Worm (Caenorhabditis elegans) whole organism, L1 larva: ENCODE data around the gene sbsp-1.

ENCODE experiments used
- C04F5.9 ChIP-seq: sonication (generic microtip); optimal IDR thresholded peaks from 2 replicates; lab custom pipeline; 2016; ENCODE audit warnings: missing genetic modification characterization, missing compliant biosample characterization
- C16A3.4 ChIP-seq: fragments of 150-350 bp; optimal IDR thresholded peaks from 2 replicates; lab custom pipeline; 2014; ENCODE audit warnings: missing biosample characterization, missing genetic modification characterization
- C34B4.2 ChIP-seq: sonication (generic microtip); optimal IDR thresholded peaks from 2 replicates; lab custom pipeline; 2017; ENCODE audit warnings: mild to moderate bottlenecking, missing genetic modification characterization, missing compliant biosample characterization
- alr-1 ChIP-seq: fragments of 200-800 bp; sonication (Bioruptor generic); optimal IDR thresholded peaks from 2 replicates; lab custom pipeline; 2018; ENCODE audit warnings: borderline replicate concordance, mild to moderate bottlenecking, missing genetic modification characterization, missing compliant biosample characterization
- ceh-8 ChIP-seq: fragments of 200-800 bp; sonication (Bioruptor generic); optimal IDR thresholded peaks from 2 replicates; lab custom pipeline; 2018; ENCODE audit warnings: mild to moderate bottlenecking, missing genetic modification characterization, moderate library complexity, missing compliant biosample characterization
- ceh-90 ChIP-seq: sonication (generic microtip); optimal IDR thresholded peaks from 2 replicates; lab custom pipeline; 2016; ENCODE audit warnings: missing genetic modification characterization, missing compliant biosample characterization
- dpl-1 ChIP-seq, 3 experiments: fragments of 150-350 bp in 2 of 3; sonication (generic microtip) in 1 of 3; optimal IDR thresholded peaks; 2 replicates each; lab custom pipeline; 2014 to 2017; ENCODE audit warnings: missing biosample characterization in 3 of 3, missing genetic modification characterization in 3 of 3, missing genetic modification reagents in 3 of 3
- dsc-1 ChIP-seq: sonication (generic microtip); optimal IDR thresholded peaks from 2 replicates; lab custom pipeline; 2016; ENCODE audit warnings: mild to moderate bottlenecking, missing genetic modification characterization, missing compliant biosample characterization
- egl-13 ChIP-seq: sonication (generic microtip); optimal IDR thresholded peaks from 2 replicates; lab custom pipeline; 2016; ENCODE audit warnings: missing genotype, missing genetic modification reagents, missing genetic modification characterization, missing compliant biosample characterization
- ets-5 ChIP-seq: fragments of 200-800 bp; sonication (Bioruptor generic); IDR thresholded peaks from 2 replicates; pipeline ENCODE4 v1.3.6; 2022; ENCODE audit warnings: missing genetic modification characterization, missing compliant biosample characterization
- fkh-4 ChIP-seq: sonication (generic microtip); optimal IDR thresholded peaks from 2 replicates; lab custom pipeline; 2016; ENCODE audit warnings: missing compliant biosample characterization, missing genetic modification characterization, borderline replicate concordance
- fkh-8 ChIP-seq: sonication (generic microtip); optimal IDR thresholded peaks from 2 replicates; lab custom pipeline; 2016; ENCODE audit warnings: mild to moderate bottlenecking, missing genetic modification characterization, missing compliant biosample characterization
- fos-1 ChIP-seq: fragments of 150-350 bp; optimal IDR thresholded peaks from 2 replicates; lab custom pipeline; 2014; ENCODE audit warnings: missing biosample characterization, missing genetic modification characterization
- grh-1 ChIP-seq: fragments of 200-800 bp; sonication (Bioruptor generic); IDR thresholded peaks from 2 replicates; pipeline ENCODE4 v1.3.6; 2022; ENCODE audit warnings: missing genetic modification reagents, missing genetic modification characterization, missing compliant biosample characterization
- hpl-2 ChIP-seq: fragments of 150-350 bp; optimal IDR thresholded peaks from 2 replicates; lab custom pipeline; 2014; ENCODE audit warnings: missing biosample characterization, missing genetic modification reagents, missing genetic modification characterization
- jun-1 ChIP-seq: fragments of 150-350 bp; optimal IDR thresholded peaks from 2 replicates; lab custom pipeline; 2014; ENCODE audit warnings: missing biosample characterization, missing genetic modification reagents, missing genetic modification characterization
- lin-13 ChIP-seq: fragments of 150-350 bp; optimal IDR thresholded peaks from 2 replicates; lab custom pipeline; 2014; ENCODE audit warnings: missing biosample characterization, missing genetic modification reagents, missing genetic modification characterization
- lin-15B ChIP-seq: fragments of 150-350 bp; sonication (generic microtip); optimal IDR thresholded peaks from 3 replicates; lab custom pipeline; 2014; ENCODE audit warnings: missing biosample characterization, missing genetic modification characterization
- lin-35 ChIP-seq, 2 experiments: fragments of 150-350 bp; optimal IDR thresholded peaks; 2 replicates each; lab custom pipeline; 2014; ENCODE audit warnings: missing biosample characterization in 2 of 2, missing genetic modification characterization in 2 of 2, missing genetic modification reagents in 2 of 2
- lir-3 ChIP-seq: sonication (generic microtip); optimal IDR thresholded peaks from 2 replicates; lab custom pipeline; 2016; ENCODE audit warnings: mild to moderate bottlenecking, missing genetic modification characterization, moderate library complexity, missing compliant biosample characterization; ENCODE audit not compliant: poor library complexity
- lsy-2 ChIP-seq, 2 experiments: fragments of 150-350 bp; optimal IDR thresholded peaks; 2 replicates each; lab custom pipeline; 2014; ENCODE audit warnings: missing biosample characterization in 2 of 2, missing genetic modification characterization in 2 of 2
- mef-2 ChIP-seq: fragments of 150-350 bp; optimal IDR thresholded peaks from 2 replicates; lab custom pipeline; 2014; ENCODE audit warnings: missing biosample characterization, missing genetic modification characterization
- nhr-12 ChIP-seq: sonication (generic microtip); optimal IDR thresholded peaks from 2 replicates; lab custom pipeline; 2017; ENCODE audit warnings: missing biosample characterization, missing genetic modification characterization
- nhr-20 ChIP-seq: sonication (generic microtip); optimal IDR thresholded peaks from 2 replicates; lab custom pipeline; 2016; ENCODE audit warnings: mild to moderate bottlenecking, missing genetic modification characterization, missing compliant biosample characterization
- nhr-28 ChIP-seq: fragments of 150-350 bp; optimal IDR thresholded peaks from 2 replicates; lab custom pipeline; 2014; ENCODE audit warnings: missing biosample characterization, missing genetic modification characterization
- nhr-47 ChIP-seq: sonication (generic microtip); optimal IDR thresholded peaks from 2 replicates; lab custom pipeline; 2016; ENCODE audit warnings: mild to moderate bottlenecking, missing genetic modification characterization, moderate library complexity, missing compliant biosample characterization
- nhr-71 ChIP-seq: sonication (generic microtip); optimal IDR thresholded peaks from 2 replicates; lab custom pipeline; 2016; ENCODE audit warnings: mild to moderate bottlenecking, missing genetic modification characterization, moderate library complexity, missing compliant biosample characterization
- nhr-77 ChIP-seq: fragments of 150-350 bp; optimal IDR thresholded peaks from 2 replicates; lab custom pipeline; 2014; ENCODE audit warnings: missing biosample characterization, missing genetic modification characterization
- nhr-84 ChIP-seq: sonication (generic microtip); optimal IDR thresholded peaks from 2 replicates; lab custom pipeline; 2017; ENCODE audit warnings: missing biosample characterization, missing genetic modification characterization
- pag-3 ChIP-seq: sonication (generic microtip); optimal IDR thresholded peaks from 2 replicates; lab custom pipeline; 2017; ENCODE audit warnings: missing genetic modification characterization, mild to moderate bottlenecking, missing compliant biosample characterization, antibody characterized with exemption, borderline replicate concordance; ENCODE audit not compliant: insufficient read depth
- rnt-1 ChIP-seq: sonication (generic microtip); optimal IDR thresholded peaks from 2 replicates; lab custom pipeline; 2016; ENCODE audit warnings: mild to moderate bottlenecking, missing genetic modification characterization, moderate library complexity, missing compliant biosample characterization
- snu-23 ChIP-seq: sonication (generic microtip); optimal IDR thresholded peaks from 2 replicates; lab custom pipeline; 2016; ENCODE audit warnings: missing genetic modification characterization, missing compliant biosample characterization
- sox-4 ChIP-seq: sonication (generic microtip); optimal IDR thresholded peaks from 2 replicates; lab custom pipeline; 2016; ENCODE audit warnings: missing genetic modification characterization, missing compliant biosample characterization
- swsn-7 ChIP-seq: sonication (generic microtip); optimal IDR thresholded peaks from 2 replicates; lab custom pipeline; 2016; ENCODE audit warnings: missing genetic modification characterization, missing compliant biosample characterization
- tbx-2 ChIP-seq: sonication (generic microtip); optimal IDR thresholded peaks from 2 replicates; lab custom pipeline; 2016; ENCODE audit warnings: missing genetic modification characterization, missing compliant biosample characterization
- unc-86 ChIP-seq: sonication (generic microtip); optimal IDR thresholded peaks from 2 replicates; lab custom pipeline; 2016; ENCODE audit warnings: missing genetic modification characterization, missing compliant biosample characterization
- unc-98 ChIP-seq: fragments of 200-800 bp; sonication (Bioruptor generic); IDR thresholded peaks from 2 replicates; pipeline ENCODE4 v1.3.6; 2022; ENCODE audit warnings: missing genetic modification characterization, missing compliant biosample characterization
- vab-15 ChIP-seq: sonication (generic microtip); optimal IDR thresholded peaks from 2 replicates; lab custom pipeline; 2017; ENCODE audit warnings: missing genotype, mild to moderate bottlenecking, missing genetic modification characterization, missing compliant biosample characterization
- xbp-1 ChIP-seq: sonication (generic microtip); optimal IDR thresholded peaks from 2 replicates; lab custom pipeline; 2016; ENCODE audit warnings: missing genetic modification characterization, missing compliant biosample characterization
- zag-1 ChIP-seq: fragments of 150-350 bp; optimal IDR thresholded peaks from 2 replicates; lab custom pipeline; 2014; ENCODE audit warnings: missing biosample characterization, missing genetic modification characterization
- zip-4 ChIP-seq: fragments of 200-800 bp; sonication (Bioruptor generic); optimal IDR thresholded peaks from 2 replicates; lab custom pipeline; 2018; ENCODE audit warnings: mild to moderate bottlenecking, missing genetic modification characterization, moderate library complexity, missing compliant biosample characterization

The sbsp-1 gene

ce11 chrIII:10832636-10833035, at the start of gene sbsp-1:
sbsp-1 (plus strand) TSS chrIII:10832936.
- no peak for TF ChIP-seq lin-15B (tag; lab: Kevin White, UChicago)
- TF ChIP-seq jun-1, result no peak
- TF ChIP-seq rnt-1 (tag; lab: Kevin White, UChicago), result no peak
- TF ChIP-seq fos-1, result no peak
- TF ChIP-seq mef-2 (tag; lab: Kevin White, UChicago), result no peak
- no peak for TF ChIP-seq zag-1 (tag; lab: Kevin White, UChicago)
- no peak for TF ChIP-seq ets-5 (GFP tag; lab: Robert Waterston, UW)
- TF ChIP-seq sox-4, result no peak
- no peak for TF ChIP-seq dsc-1 (tag; lab: Kevin White, UChicago)
- no peak for TF ChIP-seq nhr-77 (tag; lab: Kevin White, UChicago)
- TF ChIP-seq unc-98, result no peak

DNA sequence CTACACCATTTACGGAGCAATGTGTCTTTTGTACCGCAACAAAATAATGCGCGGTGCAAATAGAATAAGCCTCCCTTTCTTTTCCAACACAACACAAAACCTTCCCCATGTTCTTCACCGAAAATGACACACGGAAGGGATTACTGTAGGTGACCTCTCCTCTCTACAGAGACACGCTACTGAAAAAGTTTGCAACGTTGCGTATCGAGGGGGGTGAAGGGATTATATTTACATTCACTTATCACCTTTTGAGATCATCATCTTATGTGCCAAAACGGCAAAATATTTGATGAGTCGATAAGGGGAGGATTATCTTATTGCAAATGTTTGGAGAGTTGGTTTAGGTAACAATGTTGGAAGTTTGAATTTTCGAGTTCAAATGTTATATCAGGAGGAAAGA, 49.7 kb upstream of the sbsp-1 start:
- no peak for TF ChIP-seq lin-13 (GFP tag; lab: Kevin White, UChicago)
- no peak for TF ChIP-seq C04F5.9 (tag; lab: Kevin White, UChicago)
- no peak for TF ChIP-seq xbp-1 (tag; lab: Kevin White, UChicago)
- no peak for TF ChIP-seq fkh-4 (tag; lab: Kevin White, UChicago)
- no peak for TF ChIP-seq swsn-7 (tag; lab: Kevin White, UChicago)
- no peak for TF ChIP-seq C34B4.2 (tag; lab: Kevin White, UChicago)
- no peak for TF ChIP-seq tbx-2
- TF ChIP-seq unc-98, result no peak
- TF ChIP-seq zip-4 (GFP tag; lab: Kevin White, UChicago), result no peak
- no peak for TF ChIP-seq lin-15B (tag; lab: Kevin White, UChicago)
- TF ChIP-seq vab-15 (tag; lab: Kevin White, UChicago), result no peak
- no peak for TF ChIP-seq grh-1 (GFP tag; lab: Robert Waterston, UW)
- TF ChIP-seq lir-3 (tag; lab: Kevin White, UChicago), result no peak
- no peak for TF ChIP-seq snu-23 (GFP tag; lab: Kevin White, UChicago)

- TF ChIP-seq tbx-2 (no peak), lin-35 (GFP tag; optimal IDR thresholded peaks at IDR 0.05; lab: Kevin White, UChicago) (no peak), hpl-2 (GFP tag; lab: Kevin White, UChicago) (no peak), nhr-47 (tag; lab: Kevin White, UChicago) (no peak), swsn-7 (tag; lab: Kevin White, UChicago) (no peak), nhr-20 (tag; lab: Kevin White, UChicago) (no peak), alr-1 (no peak), ceh-90 (tag; lab: Kevin White, UChicago) (no peak), fkh-8 (tag; lab: Kevin White, UChicago) (no peak), nhr-28 (no peak), egl-13 (no peak), nhr-84 (tag; lab: Kevin White, UChicago) (no peak), lir-3 (tag; lab: Kevin White, UChicago) (no peak)
Measured at ce11 chrIII:10791233-10791632, 41.5 kb upstream of the sbsp-1 start.

ce11 chrIII:10794049-10794448, 38.7 kb upstream of the sbsp-1 start, which contains the start of gene clec-163:
clec-163 (plus strand) TSS chrIII:10794349.
- TF ChIP-seq ceh-8 (GFP tag; lab: Kevin White, UChicago), result no peak
- no peak for TF ChIP-seq zip-4 (GFP tag; lab: Kevin White, UChicago)

- TF ChIP-seq nhr-71 (tag; lab: Kevin White, UChicago) (peak; percentile 37), pag-3 (tag; lab: Kevin White, UChicago) (peak; percentile 59), unc-86 (tag; lab: Kevin White, UChicago) (no peak), fos-1 (no peak), tbx-2 (no peak), dpl-1 (GFP tag; optimal IDR thresholded peaks at IDR 0.05; lab: Kevin White, UChicago) (no peak), rnt-1 (tag; lab: Kevin White, UChicago) (peak; percentile 39), lsy-2 (tag; optimal IDR thresholded peaks at IDR 0.05; lab: Kevin White, UChicago) (peak in 1 of 2 experiments; percentile 10), C04F5.9 (tag; lab: Kevin White, UChicago) (no peak), nhr-12 (tag; lab: Kevin White, UChicago) (no peak), C16A3.4 (tag; lab: Kevin White, UChicago) (no peak)
Measured at ce11 chrIII:10802032-10802431, 30.7 kb upstream of the sbsp-1 start, which contains the start of gene K11D9.3. K11D9.3 (minus strand) TSS chrIII:10802212.
